Fruit fly (Drosophila melanogaster) whole organism, embryonic: ENCODE measurements around the gene dlt.

Source experiments
- ATbp ChIP-seq: fragments of 200-800 bp; sonication (Bioruptor generic); optimal IDR thresholded peaks from 2 replicates; lab custom pipeline; 2017; ENCODE audit warnings: missing biosample characterization, mild to moderate bottlenecking, missing genetic modification characterization, missing genetic modification reagents
- Atf-2 ChIP-seq: fragments of 200-800 bp; sonication (Bioruptor generic); optimal IDR thresholded peaks from 2 replicates; lab custom pipeline; 2016; ENCODE audit warnings: missing biosample characterization, missing genetic modification characterization
- Blimp-1 ChIP-seq: fragments of 200-800 bp; sonication (Bioruptor generic); optimal IDR thresholded peaks from 3 replicates; lab custom pipeline; 2018; ENCODE audit warnings: missing biosample characterization, missing genetic modification characterization, mild to moderate bottlenecking, moderate library complexity, missing genetic modification reagents
- CG10565 ChIP-seq: fragments of 200-800 bp; sonication (Bioruptor generic); optimal IDR thresholded peaks from 3 replicates; lab custom pipeline; 2016; ENCODE audit warnings: missing biosample characterization, mild to moderate bottlenecking, missing genetic modification characterization
- CG12155 ChIP-seq: fragments of 200-800 bp; sonication (Bioruptor generic); optimal IDR thresholded peaks from 3 replicates; lab custom pipeline; 2016; ENCODE audit warnings: missing biosample characterization, missing genetic modification characterization
- CG12942 ChIP-seq: fragments of 200-800 bp; sonication (Bioruptor generic); optimal IDR thresholded peaks from 3 replicates; lab custom pipeline; 2016; ENCODE audit warnings: missing biosample characterization, missing genetic modification characterization
- CG13424 ChIP-seq: fragments of 200-800 bp; sonication (Bioruptor generic); optimal IDR thresholded peaks from 2 replicates; lab custom pipeline; 2019; ENCODE audit warnings: missing biosample characterization, mild to moderate bottlenecking, missing genetic modification characterization, moderate library complexity
- CG15073 ChIP-seq: fragments of 200-800 bp; sonication (Bioruptor generic); optimal IDR thresholded peaks from 2 replicates; lab custom pipeline; 2016; ENCODE audit warnings: missing biosample characterization, missing genetic modification characterization
- CG16813 ChIP-seq: fragments of 200-800 bp; sonication (Bioruptor generic); IDR thresholded peaks from 3 replicates; pipeline ENCODE4 v1.3.6; 2022; ENCODE audit warnings: missing biosample characterization, missing genetic modification characterization; ENCODE audit not compliant: partially characterized antibody
- CG17912 ChIP-seq: fragments of 200-800 bp; sonication (Bioruptor generic); optimal IDR thresholded peaks from 2 replicates; lab custom pipeline; 2018; ENCODE audit warnings: missing biosample characterization, mild to moderate bottlenecking, missing genetic modification characterization
- CG2116 ChIP-seq: fragments of 200-800 bp; sonication (Bioruptor generic); optimal IDR thresholded peaks from 3 replicates; lab custom pipeline; 2018; ENCODE audit warnings: missing biosample characterization, mild to moderate bottlenecking, missing genetic modification characterization
- CG2129 ChIP-seq: fragments of 200-800 bp; sonication (Bioruptor generic); IDR thresholded peaks from 2 replicates; pipeline ENCODE4 v1.3.6; 2022; ENCODE audit warnings: missing biosample characterization, missing genetic modification characterization; ENCODE audit not compliant: partially characterized antibody
- CG32767 ChIP-seq: fragments of 200-800 bp; sonication (Bioruptor generic); IDR thresholded peaks from 2 replicates; pipeline ENCODE4 v1.3.6; 2022; ENCODE audit warnings: missing biosample characterization, missing genetic modification characterization
- CG34376 ChIP-seq: fragments of 200-800 bp; sonication (Bioruptor generic); optimal IDR thresholded peaks from 2 replicates; lab custom pipeline; 2018; ENCODE audit warnings: missing biosample characterization, mild to moderate bottlenecking, missing genetic modification characterization
- CG3838 ChIP-seq: fragments of 200-800 bp; sonication (Bioruptor generic); optimal IDR thresholded peaks from 3 replicates; lab custom pipeline; 2016; ENCODE audit warnings: missing biosample characterization, missing genetic modification characterization
- CG42726 ChIP-seq: fragments of 200-800 bp; sonication (Bioruptor generic); IDR thresholded peaks from 2 replicates; pipeline ENCODE4 v1.3.6; 2022; ENCODE audit warnings: missing biosample characterization, missing genetic modification characterization; ENCODE audit not compliant: partially characterized antibody
- CG4404 ChIP-seq: fragments of 200-800 bp; sonication (Bioruptor generic); IDR thresholded peaks from 2 replicates; pipeline ENCODE4 v1.3.6; 2022; ENCODE audit warnings: missing biosample characterization, missing genetic modification characterization
- CG6654 ChIP-seq: fragments of 200-800 bp; sonication (Bioruptor generic); optimal IDR thresholded peaks from 2 replicates; lab custom pipeline; 2017; ENCODE audit warnings: missing biosample characterization, mild to moderate bottlenecking, missing genetic modification characterization
- CG7839 ChIP-seq: fragments of 200-800 bp; sonication (Bioruptor generic); optimal IDR thresholded peaks from 3 replicates; lab custom pipeline; 2018; ENCODE audit warnings: missing biosample characterization, mild to moderate bottlenecking, missing genetic modification characterization, moderate library complexity
- CG8924 ChIP-seq: fragments of 200-800 bp; optimal IDR thresholded peaks from 3 replicates; lab custom pipeline; 2019; ENCODE audit warnings: missing biosample characterization, mild to moderate bottlenecking, missing genetic modification characterization, moderate library complexity
- CG9727 ChIP-seq: fragments of 200-800 bp; sonication (Bioruptor generic); optimal IDR thresholded peaks from 3 replicates; lab custom pipeline; 2017; ENCODE audit warnings: missing biosample characterization, mild to moderate bottlenecking, missing genetic modification characterization
- Dbx ChIP-seq: fragments of 200-800 bp; sonication (Bioruptor generic); IDR thresholded peaks from 3 replicates; pipeline ENCODE4 v1.3.6; 2022; ENCODE audit warnings: missing biosample characterization, missing genetic modification characterization
- Dip2 ChIP-seq: fragments of 200-800 bp; sonication (Bioruptor generic); IDR thresholded peaks from 2 replicates; pipeline ENCODE4 v1.3.6; 2022; ENCODE audit warnings: missing biosample characterization, missing genetic modification characterization
- H2.0 ChIP-seq: fragments of 200-800 bp; sonication (Bioruptor generic); IDR thresholded peaks from 2 replicates; pipeline ENCODE4 v1.3.6; 2022; ENCODE audit warnings: missing biosample characterization, missing genetic modification characterization
- HmgZ ChIP-seq: fragments of 200-800 bp; sonication (Bioruptor generic); optimal IDR thresholded peaks from 2 replicates; lab custom pipeline; 2018; ENCODE audit warnings: missing biosample characterization, mild to moderate bottlenecking, missing genetic modification characterization
- Hmr ChIP-seq: fragments of 200-800 bp; sonication (Bioruptor generic); optimal IDR thresholded peaks from 3 replicates; lab custom pipeline; 2017; ENCODE audit warnings: mild to moderate bottlenecking, missing biosample characterization, missing genetic modification reagents, missing genetic modification characterization
- Hr78 ChIP-seq, 2 experiments: fragments of 200-800 bp in 1 of 2; fragments of >200 bp in 1 of 2; sonication (Bioruptor generic) in 1 of 2; optimal IDR thresholded peaks; 2 replicates each; lab custom pipeline; 2017 to 2019; ENCODE audit warnings: missing biosample characterization in 2 of 2, missing genetic modification characterization in 2 of 2, mild to moderate bottlenecking in 1 of 2, moderate library complexity in 1 of 2
- Meics ChIP-seq: fragments of 200-800 bp; sonication (Bioruptor generic); optimal IDR thresholded peaks from 2 replicates; lab custom pipeline; 2017; ENCODE audit warnings: missing biosample characterization, mild to moderate bottlenecking, missing genetic modification characterization
- Opbp ChIP-seq: fragments of 200-800 bp; sonication (Bioruptor generic); IDR thresholded peaks from 3 replicates; pipeline ENCODE4 v1.3.6; 2022; ENCODE audit warnings: missing biosample characterization, missing genetic modification characterization; ENCODE audit not compliant: partially characterized antibody
- Sox100B ChIP-seq: fragments of 200-800 bp; sonication (Bioruptor generic); optimal IDR thresholded peaks from 3 replicates; lab custom pipeline; 2018; ENCODE audit warnings: missing biosample characterization, mild to moderate bottlenecking, missing genetic modification characterization
- YL-1 ChIP-seq: fragments of 200-800 bp; sonication (Bioruptor generic); optimal IDR thresholded peaks from 3 replicates; lab custom pipeline; 2017; ENCODE audit warnings: missing biosample characterization, mild to moderate bottlenecking, missing genetic modification characterization
- ase ChIP-seq: fragments of 200-800 bp; sonication (Bioruptor generic); IDR thresholded peaks from 3 replicates; pipeline ENCODE4 v1.3.6; 2022; ENCODE audit warnings: missing biosample characterization, missing genetic modification characterization
- cas ChIP-seq: fragments of 200-800 bp; sonication (Bioruptor generic); IDR thresholded peaks from 2 replicates; pipeline ENCODE4 v1.3.6; 2022; ENCODE audit warnings: missing biosample characterization, missing genetic modification characterization
- cato ChIP-seq: fragments of 200-800 bp; sonication (Bioruptor generic); optimal IDR thresholded peaks from 2 replicates; lab custom pipeline; 2016; ENCODE audit warnings: missing biosample characterization, missing genetic modification characterization, borderline replicate concordance
- cg ChIP-seq: fragments of 200-800 bp; sonication (Bioruptor generic); optimal IDR thresholded peaks from 3 replicates; lab custom pipeline; 2019; ENCODE audit warnings: missing biosample characterization, mild to moderate bottlenecking, missing genetic modification characterization, moderate library complexity
- croc ChIP-seq: fragments of 200-800 bp; sonication (Bioruptor generic); conservative IDR thresholded peaks from 3 replicates; pipeline ENCODE4 v1.3.6; 2022; ENCODE audit warnings: missing biosample characterization, missing genetic modification characterization
- danr ChIP-seq: fragments of 200-800 bp; sonication (Bioruptor generic); IDR thresholded peaks from 2 replicates; pipeline ENCODE4 v1.3.6; 2022; ENCODE audit warnings: missing biosample characterization, missing genetic modification characterization
- fru ChIP-seq: fragments of >200 bp; optimal IDR thresholded peaks from 2 replicates; lab custom pipeline; 2017
- gcm ChIP-seq: fragments of 200-800 bp; sonication (Bioruptor generic); optimal IDR thresholded peaks from 2 replicates; lab custom pipeline; 2019; ENCODE audit warnings: missing biosample characterization, mild to moderate bottlenecking, missing genetic modification characterization, moderate library complexity
- maf-S ChIP-seq: fragments of 200-800 bp; sonication (Bioruptor generic); optimal IDR thresholded peaks from 2 replicates; lab custom pipeline; 2016; ENCODE audit warnings: missing biosample characterization, missing genetic modification characterization
- nerfin-2 ChIP-seq: fragments of 200-800 bp; sonication (Bioruptor generic); IDR thresholded peaks from 2 replicates; pipeline ENCODE4 v1.3.6; 2022; ENCODE audit warnings: missing biosample characterization, missing genetic modification characterization; ENCODE audit not compliant: partially characterized antibody
- p53 ChIP-seq: fragments of 200-800 bp; sonication (Bioruptor generic); optimal IDR thresholded peaks from 2 replicates; lab custom pipeline; 2016; ENCODE audit warnings: missing biosample characterization, missing genetic modification characterization
- pnt ChIP-seq: fragments of 200-800 bp; sonication (Bioruptor generic); optimal IDR thresholded peaks from 3 replicates; lab custom pipeline; 2016; ENCODE audit warnings: missing biosample characterization, missing genetic modification characterization
- ranshi ChIP-seq: fragments of 200-800 bp; sonication (Bioruptor generic); IDR thresholded peaks from 2 replicates; pipeline ENCODE4 v1.3.6; 2022; ENCODE audit warnings: missing biosample characterization, missing genetic modification characterization
- repo ChIP-seq: fragments of 200-800 bp; sonication (Bioruptor generic); optimal IDR thresholded peaks from 2 replicates; lab custom pipeline; 2016; ENCODE audit warnings: missing biosample characterization, missing genetic modification characterization
- rib ChIP-seq: fragments of 200-800 bp; sonication (Bioruptor generic); IDR thresholded peaks from 2 replicates; pipeline ENCODE4 v1.3.6; 2022; ENCODE audit warnings: missing biosample characterization, missing genetic modification characterization
- schlank ChIP-seq: fragments of 200-800 bp; sonication (Bioruptor generic); optimal IDR thresholded peaks from 2 replicates; lab custom pipeline; 2018; ENCODE audit warnings: missing biosample characterization, mild to moderate bottlenecking, missing genetic modification characterization
- sima ChIP-seq: fragments of 200-800 bp; sonication (Bioruptor generic); optimal IDR thresholded peaks from 2 replicates; lab custom pipeline; 2016; ENCODE audit warnings: missing biosample characterization, missing genetic modification characterization
- slbo ChIP-seq: fragments of 200-800 bp; sonication (Bioruptor generic); IDR thresholded peaks from 2 replicates; pipeline ENCODE4 v1.3.6; 2022; ENCODE audit warnings: missing biosample characterization, missing genetic modification characterization
- ssp ChIP-seq: fragments of 200-800 bp; sonication (Bioruptor generic); IDR thresholded peaks from 2 replicates; pipeline ENCODE4 v1.3.6; 2022; ENCODE audit warnings: missing biosample characterization, missing genetic modification characterization
- zfh2 ChIP-seq: fragments of 200-800 bp; sonication (Bioruptor generic); optimal IDR thresholded peaks from 2 replicates; lab custom pipeline; 2016; ENCODE audit warnings: missing biosample characterization, missing genetic modification characterization

The dlt gene

dm6 chr3L:1808631-1809030, 13.5 kb upstream of the dlt start (continued):
- TF ChIP-seq ranshi (GFP tag; lab: Robert Waterston, UW) (peak; percentile 92), ssp (GFP tag; lab: Robert Waterston, UW) (peak; percentile 82), ase (GFP tag; lab: Robert Waterston, UW) (peak; percentile 86; the same call in 2 of the 3 replicates), CG13424 (peak; percentile 88), CG12155 (GFP tag; lab: Kevin White, UChicago) (peak; percentile 78), CG2116 (peak; percentile 49), pnt (GFP tag; lab: Kevin White, UChicago) (peak; percentile 86), CG10565 (GFP tag; lab: Kevin White, UChicago) (peak; percentile 46), CG12942 (peak; percentile 86), CG34376 (GFP tag; lab: Kevin White, UChicago) (peak; percentile 56), repo (peak; percentile 88), CG42726 (no peak), cato (peak; percentile 57), HmgZ (tag; lab: Kevin White, UChicago) (peak; percentile 87), CG7839 (tag; lab: Kevin White, UChicago) (peak; percentile 93), CG6654 (GFP tag; lab: Kevin White, UChicago) (peak; percentile 31), Opbp (GFP tag; lab: Robert Waterston, UW) (no peak), Sox100B (GFP tag; lab: Kevin White, UChicago) (no peak), cg (GFP tag; lab: Kevin White, UChicago) (no peak), sima (GFP tag; lab: Kevin White, UChicago) (peak; percentile 68), slbo (GFP tag; lab: Robert Waterston, UW) (peak; percentile 94), rib (peak; percentile 87), danr (GFP tag; lab: Robert Waterston, UW) (peak; percentile 85), croc (GFP tag; lab: Robert Waterston, UW) (peak; percentile 71; the same call in 2 of the 3 replicates), maf-S (peak; percentile 88), Blimp-1 (peak; percentile 83), Dbx (peak; percentile 89), CG3838 (GFP tag; lab: Kevin White, UChicago) (peak; percentile 64), fru (lab: Kevin White, UChicago) (no peak), CG9727 (GFP tag; lab: Kevin White, UChicago) (peak; percentile 82), CG16813 (GFP tag; lab: Robert Waterston, UW) (no peak), CG8924 (tag; lab: Kevin White, UChicago) (peak; percentile 90), gcm (GFP tag; lab: Kevin White, UChicago) (peak; percentile 78), schlank (peak; percentile 80), Hmr (GFP tag; lab: Kevin White, UChicago) (peak; percentile 87), H2.0 (GFP tag; lab: Robert Waterston, UW) (peak; percentile 92), CG32767 (GFP tag; lab: Robert Waterston, UW) (peak; percentile 82), YL-1 (GFP tag; lab: Kevin White, UChicago) (peak; percentile 10), ATbp (GFP tag; lab: Kevin White, UChicago) (peak; percentile 83), Atf-2 (GFP tag; lab: Kevin White, UChicago) (peak; percentile 71), CG2129 (GFP tag; lab: Robert Waterston, UW) (no peak), Meics (GFP tag; lab: Kevin White, UChicago) (peak; percentile 89), CG4404 (peak; percentile 81), zfh2 (GFP tag; lab: Kevin White, UChicago) (peak; percentile 77), Dip2 (GFP tag; lab: Robert Waterston, UW) (0 out of 2 replicates have a peak, but pooled peaks have one; percentile 38), CG17912 (GFP tag; lab: Kevin White, UChicago) (no peak), p53 (peak; percentile 59), CG15073 (GFP tag; lab: Kevin White, UChicago) (peak; percentile 28), cas (GFP tag; lab: Robert Waterston, UW) (peak; percentile 83), Hr78 (GFP tag; optimal IDR thresholded peaks at IDR 0.05; lab: Kevin White, UChicago) (no peak), nerfin-2 (GFP tag; lab: Robert Waterston, UW) (no peak)
